Fruit fly (Drosophila melanogaster): ENCODE results near the gene CG9444.

dm6 chr3R:9632110-9632921 lies 51.7 kb downstream of the CG9444 start:
- TF ChIP-seq CG12605 (GFP tag; IDR thresholded peaks at IDR 0.05) (no peak), Pif1B (GFP tag; optimal IDR thresholded peaks at IDR 0.05) (no peak)
